Worm (Caenorhabditis elegans) whole organism, early embryonic: ENCODE results near the gene pxf-1.

ENCODE experiments used
- F13C5.2 ChIP-seq: sonication (generic microtip); optimal IDR thresholded peaks from 2 replicates; lab custom pipeline; 2017; ENCODE audit warnings: mild to moderate bottlenecking, missing genetic modification characterization, inconsistent platforms, missing compliant biosample characterization
- ama-1 ChIP-seq: fragments of 150-350 bp; optimal IDR thresholded peaks from 2 replicates; lab custom pipeline; 2014
- hmbx-1 ChIP-seq: sonication (generic microtip); optimal IDR thresholded peaks from 2 replicates; lab custom pipeline; 2016; ENCODE audit warnings: mild to moderate bottlenecking, missing genetic modification characterization, missing compliant biosample characterization
- hnd-1 ChIP-seq: sonication (generic microtip); optimal IDR thresholded peaks from 2 replicates; lab custom pipeline; 2016; ENCODE audit warnings: missing genetic modification characterization, missing compliant biosample characterization

DNA sequence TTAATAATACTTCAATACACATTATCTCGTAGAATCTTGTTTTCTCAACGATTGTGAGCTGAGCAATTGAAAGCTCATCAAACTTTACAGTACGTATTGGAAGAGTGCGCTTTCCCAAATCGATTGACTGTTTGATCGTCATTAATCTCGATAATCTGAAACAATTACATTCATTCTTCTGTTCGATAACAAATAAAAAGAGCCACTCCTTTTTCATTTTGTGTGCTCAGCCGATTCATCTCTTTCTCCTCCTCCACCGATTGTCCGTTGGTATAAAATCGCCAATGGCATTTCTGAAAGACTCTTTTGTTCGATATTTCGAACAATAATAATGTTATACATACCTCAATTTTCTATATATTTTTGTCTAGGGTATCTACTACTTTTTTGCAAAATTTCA, 49.6 kb upstream of the pxf-1 start, which contains the start of gene nas-12:
- TF ChIP-seq hnd-1 (tag; lab: Kevin White, UChicago), result no peak
- TF ChIP-seq ama-1 (lab: Kevin White, UChicago), result no peak
- no peak for TF ChIP-seq F13C5.2
- no peak for TF ChIP-seq hmbx-1 (tag; lab: Kevin White, UChicago)
